Fruit fly (Drosophila melanogaster): ENCODE data around the gene CG4009.
A peak's percentile ranks its signal among the peaks of the same experiment; 100 is the strongest.

Gene CG4009

DNA sequence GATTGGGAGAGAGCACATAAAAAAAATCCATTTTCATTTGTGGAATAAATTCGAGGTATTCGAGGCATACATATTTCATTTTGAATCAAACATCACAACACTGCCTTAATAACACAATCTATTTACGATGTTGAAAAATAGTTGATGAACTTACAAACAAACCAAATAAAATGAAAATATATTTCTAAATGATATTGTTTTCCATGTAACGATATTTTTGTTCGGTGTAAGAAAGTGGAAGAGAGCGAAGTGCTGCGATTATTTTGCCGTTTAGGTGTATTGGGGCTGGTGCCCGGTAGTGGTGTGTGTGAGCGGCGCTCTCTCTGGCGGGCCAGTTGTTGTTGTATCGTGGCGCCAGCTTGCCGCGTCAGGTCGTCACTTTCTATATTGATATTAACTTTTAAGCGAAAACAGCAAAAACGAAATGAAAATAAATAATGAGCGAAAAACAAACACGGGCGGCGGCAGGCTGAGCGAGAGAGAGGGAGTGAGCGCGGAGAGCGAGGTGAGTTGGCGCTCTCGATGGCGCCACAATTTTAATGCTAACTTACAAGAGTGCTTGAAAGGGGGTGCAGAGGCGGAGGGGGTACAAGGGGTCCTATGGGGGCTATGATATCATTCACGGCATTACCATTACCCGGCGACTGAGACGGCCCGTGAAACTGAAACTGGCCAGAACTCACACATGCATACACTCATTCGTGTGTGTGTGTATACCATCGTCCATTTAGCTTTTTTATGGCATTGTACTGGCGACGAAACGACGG, 29.4 kb upstream of the CG4009 start (continued):
- peak; percentile 97 for TF ChIP-seq CG32006 (GFP tag; optimal IDR thresholded peaks at IDR 0.05)
- peak; percentile 94 for TF ChIP-seq achi (GFP tag; optimal IDR thresholded peaks at IDR 0.05)
- TF ChIP-seq CG11902 (GFP tag; optimal IDR thresholded peaks at IDR 0.05), result peak; percentile 88
- peak; percentile 79 for TF ChIP-seq CG1621 (tag; optimal IDR thresholded peaks at IDR 0.05)
- TF ChIP-seq dac (GFP tag; optimal IDR thresholded peaks at IDR 0.05), result peak; percentile 91
- TF ChIP-seq Sox14 (GFP tag; optimal IDR thresholded peaks at IDR 0.05), result peak; percentile 97
- peak; percentile 94 for TF ChIP-seq CG3919 (GFP tag; optimal IDR thresholded peaks at IDR 0.05)
- peak; percentile 79 to 90 for TF ChIP-seq salr (GFP tag; optimal IDR thresholded peaks at IDR 0.05)
- TF ChIP-seq Hr38 (GFP tag; optimal IDR thresholded peaks at IDR 0.05), result no peak
- peak; percentile 93 for TF ChIP-seq CG8632 (GFP tag; optimal IDR thresholded peaks at IDR 0.05)
- peak; percentile 96 for TF ChIP-seq Blimp-1 (GFP tag; optimal IDR thresholded peaks at IDR 0.05)
- TF ChIP-seq spab (GFP tag; optimal IDR thresholded peaks at IDR 0.05), result peak; percentile 84
- peak; percentile 99 for TF ChIP-seq svp (GFP tag)
- TF ChIP-seq dsx (GFP tag; optimal IDR thresholded peaks at IDR 0.05; ENCODE audit: poor library complexity, severe bottlenecking), result peak; percentile 86
- peak; percentile 91 for TF ChIP-seq Ets96B (tag; optimal IDR thresholded peaks at IDR 0.05)
- peak; percentile 97 for TF ChIP-seq cyc (GFP tag; optimal IDR thresholded peaks at IDR 0.05)
- peak; percentile 97 for TF ChIP-seq Hr4 (GFP tag; optimal IDR thresholded peaks at IDR 0.05)
- peak; percentile 93 for TF ChIP-seq CG10669 (GFP tag; optimal IDR thresholded peaks at IDR 0.05)
- TF ChIP-seq eg (GFP tag; IDR thresholded peaks at IDR 0.05), result peak; percentile 91
- peak; percentile 98 for TF ChIP-seq topi (GFP tag; optimal IDR thresholded peaks at IDR 0.05)
- peak; percentile 84 for TF ChIP-seq Gug (GFP tag; IDR thresholded peaks at IDR 0.05)
- peak; percentile 99 for TF ChIP-seq fkh (GFP tag; optimal IDR thresholded peaks at IDR 0.05)

DNA sequence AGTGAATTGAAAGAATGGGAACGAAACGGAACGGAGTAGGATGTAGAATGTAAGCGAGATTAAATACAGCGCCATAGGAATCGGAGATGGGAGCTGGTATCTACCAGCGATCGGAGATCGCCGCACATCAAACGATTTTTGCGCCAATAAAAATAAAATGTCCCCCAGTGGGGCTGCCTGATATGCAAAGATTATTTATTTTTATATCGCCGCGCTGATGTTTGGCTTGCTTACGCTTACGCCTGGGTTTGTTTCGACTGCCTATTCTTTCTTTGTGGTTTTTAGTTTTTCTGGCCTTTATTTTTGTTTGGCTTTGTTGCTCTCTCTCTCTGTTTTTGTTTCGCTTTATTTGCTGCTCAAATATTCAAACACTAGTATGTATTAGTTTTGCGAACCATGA, 27.9 kb upstream of the CG4009 start:
- TF ChIP-seq CG8119 (GFP tag; IDR thresholded peaks at IDR 0.05), result no peak
- TF ChIP-seq salr (GFP tag; optimal IDR thresholded peaks at IDR 0.05), result no peak
- TF ChIP-seq eg (GFP tag; IDR thresholded peaks at IDR 0.05), result 0 out of 3 replicates have a peak, but pooled peaks have one; percentile 29
- peak; percentile 35 for TF ChIP-seq fkh (GFP tag; optimal IDR thresholded peaks at IDR 0.05)

DNA sequence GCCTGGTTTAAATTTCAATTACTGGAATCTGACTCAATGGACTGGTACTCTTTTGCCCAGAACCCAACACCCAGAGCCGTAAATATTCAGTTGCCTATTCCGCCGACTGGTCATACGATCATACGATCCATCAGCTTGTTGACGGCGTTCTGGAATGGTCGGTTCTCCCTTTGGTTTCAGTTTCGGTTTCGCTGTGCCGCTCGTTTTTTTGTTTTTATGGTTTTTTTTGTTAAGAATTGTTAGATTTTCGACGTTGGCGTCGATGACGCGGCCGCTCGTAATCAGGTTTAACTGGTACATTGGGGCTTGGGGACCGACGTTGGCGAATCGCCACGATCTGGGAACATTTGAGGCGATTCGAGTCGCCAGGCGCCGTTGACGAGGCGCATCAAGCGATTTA, 26.9 kb upstream of the CG4009 start:
- TF ChIP-seq Eip93F (GFP tag; optimal IDR thresholded peaks at IDR 0.05) (no peak), Sox102F (GFP tag; optimal IDR thresholded peaks at IDR 0.05) (no peak), dac (GFP tag; optimal IDR thresholded peaks at IDR 0.05) (no peak), acj6 (GFP tag; optimal IDR thresholded peaks at IDR 0.05) (no peak), salr (GFP tag; optimal IDR thresholded peaks at IDR 0.05) (no peak), CG6792 (GFP tag; optimal IDR thresholded peaks at IDR 0.05) (no peak), CG32006 (GFP tag; optimal IDR thresholded peaks at IDR 0.05) (no peak), CG10669 (GFP tag; optimal IDR thresholded peaks at IDR 0.05) (no peak), Hr4 (GFP tag; optimal IDR thresholded peaks at IDR 0.05) (no peak), esn (GFP tag; optimal IDR thresholded peaks at IDR 0.05) (no peak), CG11902 (GFP tag; optimal IDR thresholded peaks at IDR 0.05) (no peak), lz (GFP tag; optimal IDR thresholded peaks at IDR 0.05) (no peak), Gug (GFP tag; IDR thresholded peaks at IDR 0.05) (no peak), net (GFP tag; optimal IDR thresholded peaks at IDR 0.05) (no peak), ss (GFP tag; optimal IDR thresholded peaks at IDR 0.05) (no peak), OdsH (GFP tag; optimal IDR thresholded peaks at IDR 0.05) (no peak), CG10631 (GFP tag; optimal IDR thresholded peaks at IDR 0.05) (no peak), CG11294 (GFP tag; IDR thresholded peaks at IDR 0.05) (no peak), CG3919 (GFP tag; optimal IDR thresholded peaks at IDR 0.05) (no peak), Ets96B (tag; optimal IDR thresholded peaks at IDR 0.05) (no peak)
